Worm (Caenorhabditis elegans) whole organism, L4 larva: ENCODE results near the gene C27B7.5.

Experiments used
- ZK546.5 ChIP-seq, 2 experiments: sonication (generic microtip); optimal IDR thresholded peaks; 2 replicates each; lab custom pipeline; 2017; ENCODE audit warnings: missing biosample characterization in 2 of 2, missing genetic modification characterization in 2 of 2
- dmd-9 ChIP-seq: fragments of 200-800 bp; sonication (Bioruptor generic); IDR thresholded peaks from 2 replicates; pipeline ENCODE4 v1.3.6; 2022; ENCODE audit warnings: missing genetic modification reagents, missing genetic modification characterization, missing compliant biosample characterization

- TF ChIP-seq dmd-9 (GFP tag; lab: Robert Waterston, UW), result no peak
- no peak for TF ChIP-seq ZK546.5 (tag; optimal IDR thresholded peaks at IDR 0.05; lab: Kevin White, UChicago)
Measured at ce11 chrIV:8879810-8880209, 21.6 kb upstream of the C27B7.5 start, which contains the start of gene npax-4.
